Fruit fly (Drosophila melanogaster): Measurements from ENCODE around the gene drd.
A peak's percentile ranks its signal among the peaks of the same experiment; 100 is the strongest.

The drd gene

dm6 chrX:15080780-15081402, 44.7 kb upstream of the drd start, which contains the start of gene CG33177 (continued):
- peak; percentile 33 for TF ChIP-seq CG10267 (tag; optimal IDR thresholded peaks at IDR 0.05)
- TF ChIP-seq Gsc (GFP tag; IDR thresholded peaks at IDR 0.05) = no peak
- TF ChIP-seq CG8281 (tag; optimal IDR thresholded peaks at IDR 0.05) = no peak
- TF ChIP-seq Sox100B (GFP tag; optimal IDR thresholded peaks at IDR 0.05) = no peak
- no peak for TF ChIP-seq insv (GFP tag; optimal IDR thresholded peaks at IDR 0.05)
- no peak for TF ChIP-seq CG6765 (GFP tag; optimal IDR thresholded peaks at IDR 0.05)
- TF ChIP-seq nau (GFP tag; optimal IDR thresholded peaks at IDR 0.05) = no peak
- no peak for TF ChIP-seq CG6854 (GFP tag; optimal IDR thresholded peaks at IDR 0.05)
- no peak for TF ChIP-seq CG5953 (GFP tag; IDR thresholded peaks at IDR 0.05)
- TF ChIP-seq CG17829 (tag; optimal IDR thresholded peaks at IDR 0.05) = peak; percentile 35
- no peak for TF ChIP-seq CG3838 (GFP tag; optimal IDR thresholded peaks at IDR 0.05)
- no peak for TF ChIP-seq hbn (GFP tag; IDR thresholded peaks at IDR 0.05; ENCODE audit: partially characterized antibody)
- no peak for TF ChIP-seq bcd (GFP tag; optimal IDR thresholded peaks at IDR 0.05)
- peak; percentile 10 for TF ChIP-seq gro (GFP tag; optimal IDR thresholded peaks at IDR 0.05)
- TF ChIP-seq tll (GFP tag; optimal IDR thresholded peaks at IDR 0.05) = no peak
- no peak for TF ChIP-seq CG10462 (GFP tag; optimal IDR thresholded peaks at IDR 0.05)
- TF ChIP-seq odd (GFP tag; optimal IDR thresholded peaks at IDR 0.05) = no peak
- peak; percentile 32 for TF ChIP-seq CG15514 (GFP tag; optimal IDR thresholded peaks at IDR 0.05)
- no peak for TF ChIP-seq p53 (GFP tag; optimal IDR thresholded peaks at IDR 0.05)
- TF ChIP-seq da (GFP tag; optimal IDR thresholded peaks at IDR 0.05) = peak; percentile 4
- TF ChIP-seq tin (GFP tag; optimal IDR thresholded peaks at IDR 0.05) = no peak
- no peak for TF ChIP-seq CG7786 (GFP tag; optimal IDR thresholded peaks at IDR 0.05)
- TF ChIP-seq Ptx1 (GFP tag; IDR thresholded peaks at IDR 0.05) = no peak; the same call in 1 of the 2 replicates
- TF ChIP-seq CG14710 (tag; optimal IDR thresholded peaks at IDR 0.05) = peak; percentile 10
- TF ChIP-seq Myb (GFP tag; optimal IDR thresholded peaks at IDR 0.05) = peak; percentile 82
- TF ChIP-seq pum (GFP tag; optimal IDR thresholded peaks at IDR 0.05) = no peak
- peak; percentile 22 for TF ChIP-seq Lhr (GFP tag; optimal IDR thresholded peaks at IDR 0.05)
- TF ChIP-seq ken (GFP tag; IDR thresholded peaks at IDR 0.05) = no peak
- TF ChIP-seq hkb (optimal IDR thresholded peaks at IDR 0.05) = no peak
- no peak for TF ChIP-seq hkb (GFP tag; IDR thresholded peaks at IDR 0.05)
- 0 out of 2 replicates have a peak, but pooled peaks have one; percentile 24 for TF ChIP-seq NFAT (GFP tag; IDR thresholded peaks at IDR 0.05)
- TF ChIP-seq grau (tag; optimal IDR thresholded peaks at IDR 0.05) = peak; percentile 29
- TF ChIP-seq pho (GFP tag; optimal IDR thresholded peaks at IDR 0.05) = peak; percentile 12
- TF ChIP-seq CG8290 (GFP tag; optimal IDR thresholded peaks at IDR 0.05) = peak; percentile 43
- peak in 1 of 2 experiments; percentile 8 for TF ChIP-seq CG8290 (tag; optimal IDR thresholded peaks at IDR 0.05)
- peak; percentile 58 for TF ChIP-seq CG10979 (tag; optimal IDR thresholded peaks at IDR 0.05)
- no peak for TF ChIP-seq CG32767 (GFP tag; IDR thresholded peaks at IDR 0.05)
- peak; percentile 21 for TF ChIP-seq CG13424 (tag; optimal IDR thresholded peaks at IDR 0.05)
- peak; percentile 6 for TF ChIP-seq CG5245 (GFP tag; optimal IDR thresholded peaks at IDR 0.05)
- TF ChIP-seq HmgZ (tag; optimal IDR thresholded peaks at IDR 0.05) = peak; percentile 28
- TF ChIP-seq PHDP (tag; optimal IDR thresholded peaks at IDR 0.05) = peak; percentile 35
- TF ChIP-seq CG8765 (GFP tag; IDR thresholded peaks at IDR 0.05) = no peak
- TF ChIP-seq rib (GFP tag; IDR thresholded peaks at IDR 0.05) = no peak
- 0 out of 2 replicates have a peak, but pooled peaks have one; percentile 9 for TF ChIP-seq Bgb (GFP tag; IDR thresholded peaks at IDR 0.05; ENCODE audit: partially characterized antibody)
- peak; percentile 96 for TF ChIP-seq bigmax (GFP tag; optimal IDR thresholded peaks at IDR 0.05)
- no peak for TF ChIP-seq HLH54F (GFP tag; optimal IDR thresholded peaks at IDR 0.05)
- peak; percentile 5 for TF ChIP-seq Mes4 (GFP tag; optimal IDR thresholded peaks at IDR 0.05)
- peak; percentile 44 for TF ChIP-seq lab (GFP tag; optimal IDR thresholded peaks at IDR 0.05)
- no peak for TF ChIP-seq pb (GFP tag; optimal IDR thresholded peaks at IDR 0.05)
- TF ChIP-seq az2 (GFP tag; optimal IDR thresholded peaks at IDR 0.05) = peak; percentile 9
- peak; percentile 79 for TF ChIP-seq sens (GFP tag)
